Fruit fly (Drosophila melanogaster): ENCODE measurements around the gene CG46320.
A peak's percentile ranks its signal among the peaks of the same experiment; 100 is the strongest.

Gene CG46320

dm6 chr3L:5663876-5664718 is at the start of gene CG46320 (continued):
- TF ChIP-seq NfI (GFP tag; optimal IDR thresholded peaks at IDR 0.05): no peak
- no peak for TF ChIP-seq unpg (GFP tag; optimal IDR thresholded peaks at IDR 0.05)
- TF ChIP-seq CG17359 (tag; optimal IDR thresholded peaks at IDR 0.05): no peak
- TF ChIP-seq CG43689 (GFP tag; IDR thresholded peaks at IDR 0.05): no peak
- no peak for TF ChIP-seq Ptx1 (GFP tag; IDR thresholded peaks at IDR 0.05)
- TF ChIP-seq ERR (GFP tag; optimal IDR thresholded peaks at IDR 0.05): no peak
- no peak for TF ChIP-seq Nf-YC (tag; optimal IDR thresholded peaks at IDR 0.05)
- TF ChIP-seq Hr51 (GFP tag; optimal IDR thresholded peaks at IDR 0.05): no peak
- TF ChIP-seq Jarid2 (GFP tag; optimal IDR thresholded peaks at IDR 0.05): no peak
- TF ChIP-seq CG42726 (GFP tag; IDR thresholded peaks at IDR 0.05; ENCODE audit: partially characterized antibody): 0 out of 2 replicates have a peak, but pooled peaks have one; percentile 0
- TF ChIP-seq CG15269 (tag; optimal IDR thresholded peaks at IDR 0.05): no peak
- TF ChIP-seq mirr (GFP tag; optimal IDR thresholded peaks at IDR 0.05): no peak
- peak; percentile 56 for TF ChIP-seq cg (GFP tag; optimal IDR thresholded peaks at IDR 0.05)
- TF ChIP-seq CG31441 (GFP tag; IDR thresholded peaks at IDR 0.05): no peak
- no peak for TF ChIP-seq ap (GFP tag; IDR thresholded peaks at IDR 0.05)
- TF ChIP-seq CG1529 (GFP tag; optimal IDR thresholded peaks at IDR 0.05): no peak
- TF ChIP-seq luna (GFP tag; optimal IDR thresholded peaks at IDR 0.05): no peak
- no peak for TF ChIP-seq da (GFP tag; optimal IDR thresholded peaks at IDR 0.05)
- TF ChIP-seq CG8359 (GFP tag; optimal IDR thresholded peaks at IDR 0.05; ENCODE audit: borderline replicate concordance): no peak
- no peak for TF ChIP-seq D (optimal IDR thresholded peaks at IDR 0.05)
- no peak for TF ChIP-seq D (GFP tag; optimal IDR thresholded peaks at IDR 0.05)
- no peak for TF ChIP-seq tx (GFP tag; optimal IDR thresholded peaks at IDR 0.05)
- TF ChIP-seq emc (GFP tag; optimal IDR thresholded peaks at IDR 0.05): no peak
- TF ChIP-seq CG17829 (tag; optimal IDR thresholded peaks at IDR 0.05): no peak
- no peak for TF ChIP-seq CG13123 (GFP tag; optimal IDR thresholded peaks at IDR 0.05)
- no peak for TF ChIP-seq row (GFP tag; IDR thresholded peaks at IDR 0.05)
- TF ChIP-seq CG34422 (GFP tag; IDR thresholded peaks at IDR 0.05): no peak
- TF ChIP-seq ara (GFP tag; IDR thresholded peaks at IDR 0.05): no peak
- no peak for TF ChIP-seq sc (optimal IDR thresholded peaks at IDR 0.05)
- no peak for TF ChIP-seq sc (GFP tag; optimal IDR thresholded peaks at IDR 0.05)
- no peak for TF ChIP-seq scrt (GFP tag; optimal IDR thresholded peaks at IDR 0.05)
- TF ChIP-seq CG4820 (GFP tag; optimal IDR thresholded peaks at IDR 0.05): no peak
- no peak for TF ChIP-seq Spps (tag; optimal IDR thresholded peaks at IDR 0.05)
- no peak for TF ChIP-seq zf30C (GFP tag; optimal IDR thresholded peaks at IDR 0.05)
- TF ChIP-seq CG12391 (tag; optimal IDR thresholded peaks at IDR 0.05): no peak
- TF ChIP-seq CG15696 (tag; optimal IDR thresholded peaks at IDR 0.05): no peak
- TF ChIP-seq trh (GFP tag; optimal IDR thresholded peaks at IDR 0.05): no peak
- no peak for TF ChIP-seq nom (GFP tag; optimal IDR thresholded peaks at IDR 0.05)
- TF ChIP-seq lola (GFP tag; optimal IDR thresholded peaks at IDR 0.05): no peak
- TF ChIP-seq Adf1 (GFP tag; IDR thresholded peaks at IDR 0.05): peak; percentile 75
- no peak for TF ChIP-seq ase (GFP tag; IDR thresholded peaks at IDR 0.05)
- no peak for TF ChIP-seq disco-r (GFP tag; optimal IDR thresholded peaks at IDR 0.05)
- no peak for TF ChIP-seq CG12769 (tag; optimal IDR thresholded peaks at IDR 0.05)
- TF ChIP-seq so (GFP tag; IDR thresholded peaks at IDR 0.05): no peak
- no peak for TF ChIP-seq Eip74EF (GFP tag; optimal IDR thresholded peaks at IDR 0.05)
- TF ChIP-seq Oli (tag; optimal IDR thresholded peaks at IDR 0.05): no peak
- no peak for TF ChIP-seq Nf-YA (GFP tag; IDR thresholded peaks at IDR 0.05)
- TF ChIP-seq CG8281 (tag; optimal IDR thresholded peaks at IDR 0.05): no peak
- TF ChIP-seq CG15011 (GFP tag; optimal IDR thresholded peaks at IDR 0.05): no peak
